Fruit fly (Drosophila melanogaster) whole organism, embryonic: ENCODE data around the gene Spn27A.

Experiments used
- CG10147 ChIP-seq: fragments of 200-800 bp; sonication (Bioruptor generic); optimal IDR thresholded peaks from 2 replicates; lab custom pipeline; 2019; ENCODE audit warnings: missing biosample characterization, mild to moderate bottlenecking, missing genetic modification characterization, moderate library complexity
- CG10267 ChIP-seq: fragments of 200-800 bp; sonication (Bioruptor generic); optimal IDR thresholded peaks from 2 replicates; lab custom pipeline; 2018; ENCODE audit warnings: missing biosample characterization, mild to moderate bottlenecking, missing genetic modification characterization, moderate library complexity
- CG10321 ChIP-seq: fragments of 200-800 bp; sonication (Bioruptor generic); IDR thresholded peaks from 2 replicates; pipeline ENCODE4 v1.3.6; 2022; ENCODE audit warnings: missing biosample characterization, missing genetic modification characterization
- CG10462 ChIP-seq: fragments of 200-800 bp; sonication (Bioruptor generic); optimal IDR thresholded peaks from 2 replicates; lab custom pipeline; 2016; ENCODE audit warnings: missing biosample characterization, missing genetic modification characterization
- CG11723 ChIP-seq: fragments of 200-800 bp; sonication (Bioruptor generic); optimal IDR thresholded peaks from 2 replicates; lab custom pipeline; 2017; ENCODE audit warnings: missing biosample characterization, mild to moderate bottlenecking, missing genetic modification characterization
- CG14441 ChIP-seq: fragments of 200-800 bp; sonication (Bioruptor generic); IDR thresholded peaks from 2 replicates; pipeline ENCODE4 v1.3.6; 2022; ENCODE audit warnings: missing biosample characterization, missing genetic modification characterization
- CG15269 ChIP-seq: fragments of 200-800 bp; sonication (Bioruptor generic); optimal IDR thresholded peaks from 2 replicates; lab custom pipeline; 2018; ENCODE audit warnings: missing biosample characterization, mild to moderate bottlenecking, missing genetic modification characterization, moderate library complexity
- CG15601 ChIP-seq: fragments of 200-800 bp; sonication (Bioruptor generic); optimal IDR thresholded peaks from 3 replicates; lab custom pipeline; 2019; ENCODE audit warnings: missing biosample characterization, mild to moderate bottlenecking, missing genetic modification characterization, moderate library complexity
- CG15696 ChIP-seq: fragments of 200-800 bp; sonication (Bioruptor generic); optimal IDR thresholded peaks from 2 replicates; lab custom pipeline; 2019; ENCODE audit warnings: missing biosample characterization, mild to moderate bottlenecking, missing genetic modification characterization, moderate library complexity
- CG17829 ChIP-seq: fragments of 200-800 bp; optimal IDR thresholded peaks from 2 replicates; lab custom pipeline; 2019; ENCODE audit warnings: missing biosample characterization, mild to moderate bottlenecking, missing genetic modification characterization, moderate library complexity
- CG3163 ChIP-seq: fragments of 200-800 bp; sonication (Bioruptor generic); optimal IDR thresholded peaks from 3 replicates; lab custom pipeline; 2016; ENCODE audit warnings: missing biosample characterization, missing genetic modification characterization
- CG4328 ChIP-seq: fragments of 200-800 bp; sonication (Bioruptor generic); optimal IDR thresholded peaks from 3 replicates; lab custom pipeline; 2017; ENCODE audit warnings: missing biosample characterization, missing genetic modification reagents, missing genetic modification characterization
- CG4360 ChIP-seq: fragments of 200-800 bp; sonication (Bioruptor generic); IDR thresholded peaks from 2 replicates; pipeline ENCODE4 v1.3.6; 2022; ENCODE audit warnings: missing biosample characterization, missing genetic modification characterization
- CG4617 ChIP-seq: fragments of 200-800 bp; sonication (Bioruptor generic); optimal IDR thresholded peaks from 3 replicates; lab custom pipeline; 2016; ENCODE audit warnings: missing biosample characterization, missing genetic modification characterization, borderline replicate concordance
- CG6765 ChIP-seq: fragments of 200-800 bp; sonication (Bioruptor generic); optimal IDR thresholded peaks from 3 replicates; lab custom pipeline; 2017; ENCODE audit warnings: missing biosample characterization, mild to moderate bottlenecking, missing genetic modification characterization
- CG8388 ChIP-seq: fragments of 200-800 bp; sonication (Bioruptor generic); optimal IDR thresholded peaks from 2 replicates; lab custom pipeline; 2019; ENCODE audit warnings: missing biosample characterization, mild to moderate bottlenecking, missing genetic modification characterization, moderate library complexity
- CG9215 ChIP-seq: fragments of 200-800 bp; sonication (Bioruptor generic); IDR thresholded peaks from 2 replicates; pipeline ENCODE4 v1.3.6; 2022; ENCODE audit warnings: missing biosample characterization, missing genetic modification characterization
- CG9876 ChIP-seq: fragments of 200-800 bp; sonication (Bioruptor generic); optimal IDR thresholded peaks from 2 replicates; lab custom pipeline; 2016; ENCODE audit warnings: missing biosample characterization, missing genetic modification characterization
- Dad ChIP-seq: fragments of 200-800 bp; sonication (Bioruptor generic); optimal IDR thresholded peaks from 3 replicates; lab custom pipeline; 2016; ENCODE audit warnings: missing biosample characterization, missing genetic modification characterization
- Dfd ChIP-seq, 2 experiments: fragments of >200 bp; optimal IDR thresholded peaks; 2 replicates each; lab custom pipeline; 2017; ENCODE audit warnings: missing biosample characterization in 2 of 2, missing genetic modification characterization in 2 of 2
- Dll ChIP-seq: fragments of 200-800 bp; sonication (Bioruptor generic); IDR thresholded peaks from 4 replicates; pipeline ENCODE4 v1.3.6; 2022; ENCODE audit warnings: missing biosample characterization, missing genetic modification characterization; ENCODE audit not compliant: partially characterized antibody
- Dp ChIP-seq: fragments of 200-800 bp; sonication (Bioruptor generic); optimal IDR thresholded peaks from 2 replicates; lab custom pipeline; 2018; ENCODE audit warnings: missing biosample characterization, mild to moderate bottlenecking, missing genetic modification characterization, moderate library complexity
- Dref ChIP-seq: fragments of 200-800 bp; sonication (Bioruptor generic); IDR thresholded peaks from 2 replicates; pipeline ENCODE4 v1.3.6; 2022; ENCODE audit warnings: missing biosample characterization, missing genetic modification characterization
- Ets65A ChIP-seq: fragments of 200-800 bp; sonication (Bioruptor generic); peaks from one replicate; lab custom pipeline; 2016; ENCODE audit warnings: missing biosample characterization, missing genetic modification characterization
- HLHmδ ChIP-seq: fragments of 200-800 bp; sonication (Bioruptor generic); optimal IDR thresholded peaks from 2 replicates; lab custom pipeline; 2018; ENCODE audit warnings: missing biosample characterization, mild to moderate bottlenecking, missing genetic modification characterization, moderate library complexity
- Hr78 ChIP-seq, 2 experiments: fragments of 200-800 bp in 1 of 2; fragments of >200 bp in 1 of 2; sonication (Bioruptor generic) in 1 of 2; optimal IDR thresholded peaks; 2 replicates each; lab custom pipeline; 2017 to 2019; ENCODE audit warnings: missing biosample characterization in 2 of 2, missing genetic modification characterization in 2 of 2, mild to moderate bottlenecking in 1 of 2, moderate library complexity in 1 of 2
- Nf-YB ChIP-seq: fragments of 200-800 bp; sonication (Bioruptor generic); optimal IDR thresholded peaks from 3 replicates; lab custom pipeline; 2019; ENCODE audit warnings: missing biosample characterization, mild to moderate bottlenecking, missing genetic modification characterization, moderate library complexity
- Rfx ChIP-seq: fragments of 200-800 bp; sonication (Bioruptor generic); IDR thresholded peaks from 2 replicates; pipeline ENCODE4 v1.3.6; 2022; ENCODE audit warnings: missing biosample characterization, missing genetic modification characterization
- Sry-δ ChIP-seq: fragments of 200-800 bp; sonication (Bioruptor generic); optimal IDR thresholded peaks from 2 replicates; lab custom pipeline; 2016; ENCODE audit warnings: missing biosample characterization, missing genetic modification characterization
- Ssrp ChIP-seq: fragments of 200-800 bp; sonication (Bioruptor generic); optimal IDR thresholded peaks from 2 replicates; lab custom pipeline; 2018; ENCODE audit warnings: missing biosample characterization, mild to moderate bottlenecking, missing genetic modification characterization, moderate library complexity
- Trl ChIP-seq, 3 experiments: fragments of >200 bp in 2 of 3; fragments of 200-800 bp in 1 of 3; sonication (Bioruptor generic) in 1 of 3; optimal IDR thresholded peaks; 2 replicates in 1 of 3; 3 replicates in 2 of 3; lab custom pipeline; 2016 to 2017; ENCODE audit warnings: missing biosample characterization in 1 of 3, missing genetic modification characterization in 1 of 3
- Vsx1 ChIP-seq: fragments of 200-800 bp; sonication (Bioruptor generic); optimal IDR thresholded peaks from 2 replicates; lab custom pipeline; 2017; ENCODE audit warnings: missing biosample characterization, mild to moderate bottlenecking, missing genetic modification characterization, missing genetic modification reagents
- ab ChIP-seq: fragments of 200-800 bp; sonication (Bioruptor generic); optimal IDR thresholded peaks from 2 replicates; lab custom pipeline; 2016; ENCODE audit warnings: missing biosample characterization, missing genetic modification characterization
- caup ChIP-seq: fragments of 200-800 bp; sonication (Bioruptor generic); optimal IDR thresholded peaks from 3 replicates; lab custom pipeline; 2017; ENCODE audit warnings: missing biosample characterization, mild to moderate bottlenecking, missing genetic modification characterization, moderate library complexity; ENCODE audit not compliant: severe bottlenecking
- dmrt11E ChIP-seq: fragments of 200-800 bp; sonication (Bioruptor generic); optimal IDR thresholded peaks from 3 replicates; lab custom pipeline; 2018; ENCODE audit warnings: missing biosample characterization, mild to moderate bottlenecking, missing genetic modification characterization, moderate library complexity
- gsb-n ChIP-seq: fragments of 200-800 bp; sonication (Bioruptor generic); optimal IDR thresholded peaks from 3 replicates; lab custom pipeline; 2018; ENCODE audit warnings: missing biosample characterization, mild to moderate bottlenecking, missing genetic modification characterization
- hb ChIP-seq: fragments of 200-800 bp; sonication (Bioruptor generic); IDR thresholded peaks from 3 replicates; pipeline ENCODE4 v1.3.6; 2022; ENCODE audit warnings: missing biosample characterization, missing genetic modification characterization; ENCODE audit not compliant: partially characterized antibody
- hkb ChIP-seq, 2 experiments: fragments of 200-800 bp in 1 of 2; fragments of >200 bp in 1 of 2; sonication (Bioruptor generic) in 1 of 2; IDR thresholded peaks in 1 of 2; optimal IDR thresholded peaks in 1 of 2; 2 replicates each; pipeline versions ENCODE4 v1.3.6 to Lab custom; 2017 to 2022; ENCODE audit warnings: missing biosample characterization in 1 of 2, missing genetic modification characterization in 1 of 2
- knrl ChIP-seq: fragments of 200-800 bp; sonication (Bioruptor generic); IDR thresholded peaks from 3 replicates; pipeline ENCODE4 v1.3.6; 2022; ENCODE audit warnings: missing biosample characterization, missing genetic modification characterization; ENCODE audit not compliant: partially characterized antibody
- lilli ChIP-seq: fragments of 200-800 bp; sonication (Bioruptor generic); optimal IDR thresholded peaks from 3 replicates; lab custom pipeline; 2016; ENCODE audit warnings: missing biosample characterization, missing genetic modification characterization
- lov ChIP-seq, 2 experiments: fragments of 200-800 bp in 1 of 2; fragments of >200 bp in 1 of 2; sonication (Bioruptor generic) in 1 of 2; IDR thresholded peaks in 1 of 2; optimal IDR thresholded peaks in 1 of 2; 2 replicates in 1 of 2; 3 replicates in 1 of 2; pipeline versions ENCODE4 v1.3.6 to Lab custom; 2017 to 2022; ENCODE audit warnings: missing biosample characterization in 1 of 2, missing genetic modification characterization in 1 of 2
- nerfin-1 ChIP-seq: fragments of 200-800 bp; sonication (Bioruptor generic); optimal IDR thresholded peaks from 3 replicates; lab custom pipeline; 2019; ENCODE audit warnings: missing biosample characterization, mild to moderate bottlenecking, missing genetic modification characterization, moderate library complexity
- nmo ChIP-seq: fragments of 200-800 bp; sonication (Bioruptor generic); optimal IDR thresholded peaks from 2 replicates; lab custom pipeline; 2018; ENCODE audit warnings: missing biosample characterization, mild to moderate bottlenecking, missing genetic modification characterization, moderate library complexity
- pan ChIP-seq, 4 experiments: fragments of >200 bp in 3 of 4; fragments of 200-800 bp in 1 of 4; sonication (Bioruptor generic) in 1 of 4; optimal IDR thresholded peaks in 3 of 4; IDR thresholded peaks in 1 of 4; 2 replicates each; pipeline versions ENCODE4 v1.3.6 to Lab custom; 2017 to 2022; ENCODE audit warnings: missing biosample characterization in 2 of 4, missing genetic modification characterization in 2 of 4, mixed read lengths in 1 of 4
- vnd ChIP-seq: fragments of 200-800 bp; sonication (Bioruptor generic); IDR thresholded peaks from 3 replicates; pipeline ENCODE4 v1.3.6; 2022; ENCODE audit warnings: missing biosample characterization, missing genetic modification characterization; ENCODE audit not compliant: partially characterized antibody
- zfh2 ChIP-seq: fragments of 200-800 bp; sonication (Bioruptor generic); optimal IDR thresholded peaks from 2 replicates; lab custom pipeline; 2016; ENCODE audit warnings: missing biosample characterization, missing genetic modification characterization

Spn27A gene

DNA sequence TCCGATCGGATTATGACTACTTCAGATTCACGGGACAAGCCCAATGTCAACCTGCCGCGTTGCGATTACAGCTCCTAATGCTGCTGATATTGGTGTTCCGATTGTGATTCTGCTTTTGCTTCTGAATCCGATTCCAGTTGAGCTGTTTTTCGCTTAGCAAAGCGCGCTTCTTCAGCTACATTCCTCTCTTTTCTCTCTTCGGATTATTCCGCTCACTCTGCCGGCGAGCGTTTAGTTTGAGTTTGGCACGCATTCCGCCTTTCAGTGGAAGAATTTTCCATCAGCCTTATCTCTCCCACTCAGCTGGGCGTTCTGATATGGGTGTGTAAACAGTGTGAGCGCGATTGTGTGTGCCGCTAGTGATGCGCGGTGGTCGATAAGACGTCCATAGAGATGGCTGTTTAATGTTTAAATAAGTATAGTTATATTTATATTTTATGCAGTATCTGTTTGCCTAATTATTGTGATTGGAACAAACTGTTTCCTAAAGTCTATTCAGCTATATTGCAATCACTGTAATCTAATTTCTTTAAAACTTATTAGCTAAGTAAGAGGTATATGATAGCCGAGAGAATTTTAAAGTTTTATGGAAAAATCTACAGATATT lies 5.3 kb downstream of the Spn27A start, which contains the start of gene Galt (continued):
- TF ChIP-seq nmo (GFP tag; lab: Kevin White, UChicago) = peak; percentile 52
- TF ChIP-seq CG15696 = peak; percentile 36
- TF ChIP-seq CG9876 (GFP tag; lab: Kevin White, UChicago) = no peak
- no peak for TF ChIP-seq CG10147 (GFP tag; lab: Kevin White, UChicago)
- TF ChIP-seq CG11723 = no peak
- peak; percentile 64 for TF ChIP-seq CG17829
- no peak for TF ChIP-seq CG10462 (GFP tag; lab: Kevin White, UChicago)
- TF ChIP-seq dmrt11E (tag; lab: Kevin White, UChicago) = peak; percentile 39
- TF ChIP-seq caup = peak; percentile 48
- TF ChIP-seq Rfx (GFP tag; lab: Robert Waterston, UW) = peak; percentile 61
- peak; percentile 19 for TF ChIP-seq gsb-n (tag; lab: Kevin White, UChicago)
- TF ChIP-seq CG15269 (tag; lab: Kevin White, UChicago) = no peak
- no peak for TF ChIP-seq hkb (optimal IDR thresholded peaks at IDR 0.05; lab: Kevin White, UChicago)
- TF ChIP-seq hkb (GFP tag; IDR thresholded peaks at IDR 0.05; lab: Robert Waterston, UW) = peak; percentile 30
- TF ChIP-seq Nf-YB (GFP tag; lab: Kevin White, UChicago) = peak; percentile 14
- TF ChIP-seq CG9215 (GFP tag; lab: Robert Waterston, UW) = no peak
- TF ChIP-seq Dfd (GFP tag; optimal IDR thresholded peaks at IDR 0.05; lab: Kevin White, UChicago) = no peak
- TF ChIP-seq Vsx1 (GFP tag; lab: Kevin White, UChicago) = no peak
- TF ChIP-seq lov (optimal IDR thresholded peaks at IDR 0.05; lab: Kevin White, UChicago) = no peak
- TF ChIP-seq lov (GFP tag; IDR thresholded peaks at IDR 0.05; lab: Robert Waterston, UW) = no peak
- peak; percentile 39 for TF ChIP-seq CG4328 (GFP tag; lab: Kevin White, UChicago)
- TF ChIP-seq Sry-δ (GFP tag; lab: Kevin White, UChicago) = peak; percentile 68
- TF ChIP-seq Dp (GFP tag; lab: Kevin White, UChicago) = peak; percentile 10
- TF ChIP-seq Hr78 (GFP tag; optimal IDR thresholded peaks at IDR 0.05; lab: Kevin White, UChicago) = peak in 1 of 2 experiments; percentile 18
- TF ChIP-seq CG10321 = no peak
- TF ChIP-seq Trl (optimal IDR thresholded peaks at IDR 0.05; lab: Kevin White, UChicago) = peak; percentile 64 to 85
- TF ChIP-seq Trl (GFP tag; optimal IDR thresholded peaks at IDR 0.05; lab: Kevin White, UChicago) = no peak
- 0 out of 2 replicates have a peak, but pooled peaks have one; percentile 16 for TF ChIP-seq CG4360 (GFP tag; lab: Robert Waterston, UW)
- TF ChIP-seq lilli = peak; percentile 42
- no peak for TF ChIP-seq pan (optimal IDR thresholded peaks at IDR 0.05; lab: Kevin White, UChicago)
- peak in 1 of 2 experiments; percentile 29 for TF ChIP-seq pan (GFP tag; optimal IDR thresholded peaks at IDR 0.05 in 1 of 2, IDR thresholded peaks at IDR 0.05 in 1 of 2)
- TF ChIP-seq zfh2 (GFP tag; lab: Kevin White, UChicago) = no peak
- TF ChIP-seq HLHmδ (GFP tag; lab: Kevin White, UChicago) = peak; percentile 54
- peak; percentile 32 for TF ChIP-seq CG15601 (tag; lab: Kevin White, UChicago)
- peak; percentile 61 for TF ChIP-seq CG3163 (GFP tag; lab: Kevin White, UChicago)
- peak; percentile 93 for TF ChIP-seq nerfin-1
- peak; percentile 5 for TF ChIP-seq CG8388 (GFP tag; lab: Kevin White, UChicago)
- TF ChIP-seq ab (GFP tag; lab: Kevin White, UChicago) = no peak
- TF ChIP-seq Dref (GFP tag; lab: Robert Waterston, UW) = peak; percentile 63
- TF ChIP-seq hb = peak; percentile 76
- TF ChIP-seq Ssrp (tag; lab: Kevin White, UChicago) = peak; percentile 3
- TF ChIP-seq Ets65A (GFP tag; lab: Kevin White, UChicago) = peak; percentile 82
- peak; percentile 77 for TF ChIP-seq Dll (GFP tag; lab: Robert Waterston, UW)
- TF ChIP-seq CG4617 (GFP tag; lab: Kevin White, UChicago) = no peak
- TF ChIP-seq CG10267 (tag; lab: Kevin White, UChicago) = peak; percentile 66
- TF ChIP-seq CG6765 (GFP tag; lab: Kevin White, UChicago) = peak; percentile 5
- no peak for TF ChIP-seq Dad (GFP tag; lab: Kevin White, UChicago)
- peak; percentile 54; the same call in 2 of the 3 replicates for TF ChIP-seq knrl (GFP tag; lab: Robert Waterston, UW)
- no peak for TF ChIP-seq CG14441 (GFP tag; lab: Robert Waterston, UW)
- peak; percentile 70 for TF ChIP-seq vnd (GFP tag; lab: Robert Waterston, UW)
